Worm (Caenorhabditis elegans) whole organism, mixed stage, embryonic: ENCODE data around the gene B0228.6.

Source experiments
- lin-13 ChIP-seq: fragments of 150-350 bp; optimal IDR thresholded peaks from 2 replicates; lab custom pipeline; 2014; ENCODE audit warnings: missing biosample characterization, missing genetic modification characterization
- lin-32 ChIP-seq: fragments of 200-800 bp; sonication (Bioruptor generic); optimal IDR thresholded peaks from 2 replicates; lab custom pipeline; 2018; ENCODE audit warnings: mild to moderate bottlenecking, missing genetic modification characterization, missing compliant biosample characterization
- lsy-2 ChIP-seq: fragments of 150-350 bp; optimal IDR thresholded peaks from 2 replicates; lab custom pipeline; 2014; ENCODE audit warnings: missing biosample characterization, missing genetic modification characterization
- nhr-12 ChIP-seq: fragments of 150-350 bp; optimal IDR thresholded peaks from 2 replicates; lab custom pipeline; 2014; ENCODE audit warnings: missing biosample characterization, missing genetic modification characterization

ce11 chrII:7719039-7719438 lies 35.9 kb downstream of the B0228.6 start:
- TF ChIP-seq lin-32 (GFP tag; lab: Kevin White, UChicago) (no peak), nhr-12 (tag; lab: Kevin White, UChicago) (no peak), lin-13 (tag; lab: Kevin White, UChicago) (no peak), lsy-2 (no peak)
